Worm (Caenorhabditis elegans) whole organism, late embryonic: ENCODE measurements around the gene rps-5.

Experiments used
- C38D4.7 ChIP-seq: fragments of 200-800 bp; sonication (Bioruptor generic); optimal IDR thresholded peaks from 2 replicates; lab custom pipeline; 2018; ENCODE audit warnings: mild to moderate bottlenecking, missing genetic modification characterization, moderate library complexity, missing compliant biosample characterization
- K02D7.2 ChIP-seq: sonication (generic microtip); optimal IDR thresholded peaks from 2 replicates; lab custom pipeline; 2017; ENCODE audit warnings: mild to moderate bottlenecking, missing genetic modification characterization, missing compliant biosample characterization
- K09A11.1 ChIP-seq: sonication (generic microtip); optimal IDR thresholded peaks from 2 replicates; lab custom pipeline; 2017; ENCODE audit warnings: antibody characterized with exemption, mild to moderate bottlenecking, missing genetic modification characterization, missing compliant biosample characterization; ENCODE audit not compliant: insufficient read depth
- T23F11.4 ChIP-seq: fragments of 200-800 bp; sonication (Bioruptor generic); optimal IDR thresholded peaks from 2 replicates; lab custom pipeline; 2018; ENCODE audit warnings: mild to moderate bottlenecking, missing genetic modification characterization, missing compliant biosample characterization
- Y22D7AL.16 ChIP-seq: sonication (generic microtip); optimal IDR thresholded peaks from 2 replicates; lab custom pipeline; 2016; ENCODE audit warnings: missing genetic modification characterization, missing compliant biosample characterization
- ahr-1 ChIP-seq: sonication (generic microtip); optimal IDR thresholded peaks from 2 replicates; lab custom pipeline; 2016; ENCODE audit warnings: missing genetic modification characterization, missing compliant biosample characterization
- ama-1 ChIP-seq: fragments of 150-350 bp; optimal IDR thresholded peaks from 2 replicates; lab custom pipeline; 2014
- ceh-19 ChIP-seq: fragments of 200-800 bp; sonication (Bioruptor generic); optimal IDR thresholded peaks from 2 replicates; lab custom pipeline; 2018; ENCODE audit warnings: mild to moderate bottlenecking, missing genetic modification characterization, missing compliant biosample characterization
- ceh-30 ChIP-seq: fragments of 150-350 bp; optimal IDR thresholded peaks from 2 replicates; lab custom pipeline; 2014; ENCODE audit warnings: missing biosample characterization, missing genetic modification characterization
- ceh-31 ChIP-seq: sonication (generic microtip); optimal IDR thresholded peaks from 2 replicates; lab custom pipeline; 2016; ENCODE audit warnings: missing genetic modification characterization, missing compliant biosample characterization
- ceh-34 ChIP-seq: sonication (generic microtip); optimal IDR thresholded peaks from 2 replicates; lab custom pipeline; 2016; ENCODE audit warnings: mild to moderate bottlenecking, missing genetic modification characterization, missing compliant biosample characterization
- ceh-6 ChIP-seq: fragments of 200-800 bp; sonication (Bioruptor generic); optimal IDR thresholded peaks from 2 replicates; lab custom pipeline; 2018; ENCODE audit warnings: mild to moderate bottlenecking, missing genetic modification characterization, missing compliant biosample characterization
- ceh-9 ChIP-seq: sonication (generic microtip); optimal IDR thresholded peaks from 2 replicates; lab custom pipeline; 2016; ENCODE audit warnings: mild to moderate bottlenecking, missing genetic modification characterization, inconsistent platforms, missing compliant biosample characterization
- che-1 ChIP-seq: sonication (generic microtip); optimal IDR thresholded peaks from 2 replicates; lab custom pipeline; 2016; ENCODE audit warnings: mild to moderate bottlenecking, missing genetic modification characterization, missing compliant biosample characterization
- dmd-4 ChIP-seq: sonication (generic microtip); optimal IDR thresholded peaks from 2 replicates; lab custom pipeline; 2016; ENCODE audit warnings: borderline replicate concordance, missing genetic modification characterization, missing compliant biosample characterization
- elt-4 ChIP-seq: sonication (generic microtip); optimal IDR thresholded peaks from 2 replicates; lab custom pipeline; 2016; ENCODE audit warnings: missing genetic modification characterization, missing compliant biosample characterization
- eyg-1 ChIP-seq: sonication (generic microtip); optimal IDR thresholded peaks from 2 replicates; lab custom pipeline; 2016; ENCODE audit warnings: missing genotype, missing genetic modification characterization, missing compliant biosample characterization
- fkh-6 ChIP-seq: sonication (generic microtip); optimal IDR thresholded peaks from 2 replicates; lab custom pipeline; 2016; ENCODE audit warnings: missing genetic modification characterization, missing compliant biosample characterization
- hlh-13 ChIP-seq: fragments of 200-800 bp; sonication (Bioruptor generic); optimal IDR thresholded peaks from 2 replicates; lab custom pipeline; 2018; ENCODE audit warnings: mild to moderate bottlenecking, missing genetic modification characterization, missing compliant biosample characterization
- hlh-30 ChIP-seq: sonication (generic microtip); optimal IDR thresholded peaks from 2 replicates; lab custom pipeline; 2017; ENCODE audit warnings: antibody characterized with exemption, missing genetic modification characterization, missing compliant biosample characterization; ENCODE audit not compliant: insufficient read depth
- hlh-8 ChIP-seq: sonication (generic microtip); optimal IDR thresholded peaks from 2 replicates; lab custom pipeline; 2016; ENCODE audit warnings: missing genotype, missing genetic modification characterization, missing compliant biosample characterization
- lim-6 ChIP-seq: sonication (generic microtip); optimal IDR thresholded peaks from 2 replicates; lab custom pipeline; 2016; ENCODE audit warnings: missing genetic modification characterization, missing compliant biosample characterization
- lin-11 ChIP-seq: fragments of 200-800 bp; sonication (Bioruptor generic); optimal IDR thresholded peaks from 2 replicates; lab custom pipeline; 2018; ENCODE audit warnings: mild to moderate bottlenecking, missing genetic modification characterization, missing compliant biosample characterization
- madf-2 ChIP-seq: sonication (generic microtip); optimal IDR thresholded peaks from 2 replicates; lab custom pipeline; 2017; ENCODE audit warnings: missing genetic modification characterization, missing compliant biosample characterization
- nfya-1 ChIP-seq: sonication (generic microtip); optimal IDR thresholded peaks from 2 replicates; lab custom pipeline; 2017; ENCODE audit warnings: missing genetic modification characterization, mild to moderate bottlenecking, missing compliant biosample characterization, antibody characterized with exemption, moderate library complexity
- npax-4 ChIP-seq: sonication (generic microtip); optimal IDR thresholded peaks from 2 replicates; lab custom pipeline; 2016; ENCODE audit warnings: missing genetic modification characterization, missing compliant biosample characterization
- pag-3 ChIP-seq: sonication (generic microtip); optimal IDR thresholded peaks from 2 replicates; lab custom pipeline; 2016; ENCODE audit warnings: missing compliant biosample characterization, missing genetic modification characterization, borderline replicate concordance
- pat-9 ChIP-seq: fragments of 200-800 bp; sonication (Bioruptor generic); optimal IDR thresholded peaks from 2 replicates; lab custom pipeline; 2018; ENCODE audit warnings: mild to moderate bottlenecking, missing genetic modification characterization, moderate library complexity, missing compliant biosample characterization
- pqm-1 ChIP-seq: sonication (generic microtip); optimal IDR thresholded peaks from 2 replicates; lab custom pipeline; 2016; ENCODE audit warnings: missing genetic modification characterization, missing compliant biosample characterization
- pros-1 ChIP-seq: fragments of 150-350 bp; optimal IDR thresholded peaks from 2 replicates; lab custom pipeline; 2014; ENCODE audit warnings: missing biosample characterization, missing genetic modification reagents, missing genetic modification characterization
- ref-2 ChIP-seq: sonication (generic microtip); optimal IDR thresholded peaks from 2 replicates; lab custom pipeline; 2016; ENCODE audit warnings: missing genetic modification characterization, missing compliant biosample characterization
- sox-4 ChIP-seq: sonication (generic microtip); optimal IDR thresholded peaks from 2 replicates; lab custom pipeline; 2017; ENCODE audit warnings: mild to moderate bottlenecking, missing genetic modification characterization, inconsistent platforms, missing compliant biosample characterization
- tbx-2 ChIP-seq: sonication (generic microtip); optimal IDR thresholded peaks from 2 replicates; lab custom pipeline; 2016; ENCODE audit warnings: missing genetic modification characterization, missing compliant biosample characterization
- unc-3 ChIP-seq, 2 experiments: fragments of 200-800 bp in 1 of 2; sonication (Bioruptor generic) in 1 of 2; sonication (generic microtip) in 1 of 2; conservative IDR thresholded peaks in 1 of 2; optimal IDR thresholded peaks in 1 of 2; 2 replicates each; pipeline versions ENCODE4 v1.3.6 to Lab custom; 2016 to 2022; ENCODE audit warnings: missing compliant biosample characterization in 2 of 2, missing genetic modification characterization in 2 of 2, missing genetic modification reagents in 1 of 2
- unc-42 ChIP-seq: sonication (generic microtip); optimal IDR thresholded peaks from 2 replicates; lab custom pipeline; 2016; ENCODE audit warnings: missing genotype, missing genetic modification characterization, missing compliant biosample characterization
- zip-5 ChIP-seq: sonication (generic microtip); optimal IDR thresholded peaks from 2 replicates; lab custom pipeline; 2016; ENCODE audit warnings: missing genetic modification characterization, missing compliant biosample characterization
- ztf-16 ChIP-seq: sonication (generic microtip); optimal IDR thresholded peaks from 2 replicates; lab custom pipeline; 2017; ENCODE audit warnings: missing genetic modification characterization, missing compliant biosample characterization

rps-5 gene

DNA sequence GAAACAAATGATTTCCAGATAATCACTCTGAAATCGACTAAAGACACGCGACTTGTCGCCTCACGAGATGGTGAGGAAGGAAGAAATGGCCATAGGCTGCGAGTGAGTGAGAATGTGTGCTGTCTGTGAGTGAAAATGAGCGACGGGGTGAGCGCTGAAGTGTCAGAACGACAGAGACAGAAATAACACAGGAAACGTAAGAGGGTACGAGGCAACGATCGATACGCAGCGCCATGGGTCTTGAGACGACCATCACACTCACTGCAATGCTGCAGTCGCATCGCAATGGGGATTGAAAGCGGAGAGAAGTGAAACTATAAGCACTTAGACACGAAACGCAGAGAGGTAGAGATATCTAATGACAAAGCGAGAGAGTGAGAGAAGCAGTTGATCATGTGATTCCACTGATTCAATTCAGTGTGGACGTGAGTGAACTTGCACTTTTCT, 28.0 kb downstream of the rps-5 start (continued):
- TF ChIP-seq fkh-6 (tag; lab: Kevin White, UChicago) (peak; percentile 24), T23F11.4 (GFP tag; lab: Kevin White, UChicago) (no peak), unc-42 (tag; lab: Kevin White, UChicago) (peak; percentile 96), ceh-9 (tag; lab: Kevin White, UChicago) (no peak), K09A11.1 (tag; lab: Kevin White, UChicago) (no peak), pros-1 (peak; percentile 93)

- TF ChIP-seq Y22D7AL.16: no peak
- TF ChIP-seq eyg-1 (tag; lab: Kevin White, UChicago): no peak
- no peak for TF ChIP-seq C38D4.7 (GFP tag; lab: Kevin White, UChicago)
- TF ChIP-seq ceh-34 (tag; lab: Kevin White, UChicago): no peak
- no peak for TF ChIP-seq ceh-30
- TF ChIP-seq K02D7.2: no peak
- TF ChIP-seq hlh-30 (tag; lab: Kevin White, UChicago): no peak
- no peak for TF ChIP-seq zip-5 (tag; lab: Kevin White, UChicago)
- TF ChIP-seq elt-4 (tag; lab: Kevin White, UChicago): no peak
- TF ChIP-seq ceh-6 (GFP tag; lab: Kevin White, UChicago): no peak
- no peak for TF ChIP-seq nfya-1 (tag; lab: Kevin White, UChicago)
- no peak for TF ChIP-seq ceh-31 (tag; lab: Kevin White, UChicago)
These were observed 28.7 kb downstream of the rps-5 start, which contains the start of gene let-70 for ce11 chrIV:11082153-11082552. TSS of gene let-70 (minus strand) at chrIV:11082253.

- TF ChIP-seq ama-1 (lab: Kevin White, UChicago) (peak; percentile 26), sox-4 (tag; lab: Kevin White, UChicago) (no peak)
These were observed 30.0 kb downstream of the rps-5 start, which contains the start of gene atg-7 for ce11 chrIV:11080823-11081285. TSS of gene atg-7 (minus strand) at chrIV:11081055.

DNA sequence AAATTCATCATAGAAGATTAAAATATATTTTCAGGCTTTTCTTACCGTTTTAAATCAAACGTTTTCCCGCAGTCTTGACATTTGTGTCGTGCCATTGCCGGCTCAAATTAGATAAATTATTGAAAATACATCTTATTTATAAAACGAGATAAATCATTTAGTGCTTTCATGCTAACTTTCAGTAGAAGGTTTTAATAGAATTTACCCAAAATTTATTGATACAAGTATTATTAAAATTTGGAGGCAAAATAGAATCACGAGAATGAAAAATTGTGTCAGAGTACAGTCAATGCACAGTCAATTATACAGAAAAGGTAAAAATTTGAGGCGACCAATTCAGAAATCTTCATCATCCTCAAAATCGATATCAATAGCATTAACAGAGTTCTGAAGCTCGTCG, 32.4 kb downstream of the rps-5 start, which contains the start of gene Y5F2A.4:
Gene Y5F2A.4, minus strand, starts transcription at position 101 of the 400 bp plus-strand sequence.
- no peak for TF ChIP-seq ceh-9 (tag; lab: Kevin White, UChicago)
- no peak for TF ChIP-seq ztf-16 (tag; lab: Kevin White, UChicago)
- TF ChIP-seq ceh-31 (tag; lab: Kevin White, UChicago): no peak
- TF ChIP-seq ahr-1 (tag; lab: Kevin White, UChicago): no peak
- no peak for TF ChIP-seq lim-6 (tag; lab: Kevin White, UChicago)
- TF ChIP-seq tbx-2 (tag; lab: Kevin White, UChicago): no peak
- no peak for TF ChIP-seq ref-2
- no peak for TF ChIP-seq pqm-1
- TF ChIP-seq unc-3 (GFP tag; conservative IDR thresholded peaks at IDR 0.05; lab: Robert Waterston, UW): no peak
- no peak for TF ChIP-seq unc-3 (tag; optimal IDR thresholded peaks at IDR 0.05; lab: Kevin White, UChicago)
- TF ChIP-seq hlh-13 (GFP tag; lab: Kevin White, UChicago): no peak
- TF ChIP-seq ceh-30: no peak
- no peak for TF ChIP-seq ceh-19 (GFP tag; lab: Kevin White, UChicago)
- no peak for TF ChIP-seq pag-3 (tag; lab: Kevin White, UChicago)
- no peak for TF ChIP-seq hlh-8 (tag; lab: Kevin White, UChicago)

DNA sequence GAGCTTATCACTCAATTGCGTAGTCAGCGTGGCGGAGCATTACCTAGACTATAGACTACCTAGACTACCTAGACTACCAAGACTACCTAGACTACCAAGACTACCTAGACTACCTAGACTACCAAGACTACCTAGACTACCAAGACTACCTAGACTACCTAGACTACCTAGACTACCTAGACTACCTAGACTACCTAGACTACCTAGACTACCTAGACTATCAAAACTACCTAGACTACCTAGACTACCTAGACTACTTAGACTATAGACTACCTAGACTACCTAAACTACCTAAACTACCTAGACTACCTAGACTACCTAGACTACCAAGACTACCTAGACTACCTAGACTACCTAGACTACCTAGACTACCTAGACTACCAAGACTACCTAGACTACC, 40.0 kb downstream of the rps-5 start:
- TF ChIP-seq hlh-13 (GFP tag; lab: Kevin White, UChicago) (peak; percentile 72), che-1 (tag; lab: Kevin White, UChicago) (peak; percentile 45), npax-4 (tag; lab: Kevin White, UChicago) (peak; percentile 30), lin-11 (tag; lab: Kevin White, UChicago) (peak; percentile 46), madf-2 (tag; lab: Kevin White, UChicago) (peak; percentile 57), dmd-4 (tag; lab: Kevin White, UChicago) (peak; percentile 70), pat-9 (tag; lab: Kevin White, UChicago) (peak; percentile 42), ztf-16 (tag; lab: Kevin White, UChicago) (peak; percentile 29)
